Worm (Caenorhabditis elegans): Measurements from ENCODE around the gene T08H10.3.

Gene T08H10.3

ce11 chrV:4442749-4443381 lies 28.3 kb upstream of the T08H10.3 start, which contains the start of gene rft-1:
Gene rft-1, minus strand, starts transcription at chrV:4443223.
- peak; percentile 58 for TF ChIP-seq fos-1 (tag; optimal IDR thresholded peaks at IDR 0.05)
- TF ChIP-seq elt-3 (tag; optimal IDR thresholded peaks at IDR 0.05): no peak

ce11 chrV:4447637-4448036 lies 23.5 kb upstream of the T08H10.3 start:
- TF ChIP-seq snpc-4 (tag; optimal IDR thresholded peaks at IDR 0.05): no peak
- TF ChIP-seq egl-27 (tag; optimal IDR thresholded peaks at IDR 0.05): no peak
- TF ChIP-seq mbf-1 (tag; optimal IDR thresholded peaks at IDR 0.05): no peak
- no peak for TF ChIP-seq ZK546.5 (tag; optimal IDR thresholded peaks at IDR 0.05)
- no peak for TF ChIP-seq Y55F3AM.14 (GFP tag; optimal IDR thresholded peaks at IDR 0.05)
- TF ChIP-seq nhr-237 (tag; optimal IDR thresholded peaks at IDR 0.05): no peak
- TF ChIP-seq dmd-4 (tag; optimal IDR thresholded peaks at IDR 0.05): no peak

- no peak for TF ChIP-seq nhr-21 (tag; optimal IDR thresholded peaks at IDR 0.05)
- TF ChIP-seq zag-1 (tag; optimal IDR thresholded peaks at IDR 0.05): no peak
- TF ChIP-seq C34F6.9 (tag; optimal IDR thresholded peaks at IDR 0.05): peak; percentile 52
- no peak for TF ChIP-seq ama-1 (optimal IDR thresholded peaks at IDR 0.05)
- peak; percentile 49 to 81 for TF ChIP-seq lsy-2 (tag; optimal IDR thresholded peaks at IDR 0.05)
- TF ChIP-seq nhr-25 (tag; optimal IDR thresholded peaks at IDR 0.05): peak; percentile 31
- TF ChIP-seq nhr-11 (tag; optimal IDR thresholded peaks at IDR 0.05): no peak
- no peak for TF ChIP-seq lin-11 (tag; optimal IDR thresholded peaks at IDR 0.05)
- peak; percentile 53 for TF ChIP-seq fos-1 (tag; optimal IDR thresholded peaks at IDR 0.05)
- no peak for TF ChIP-seq nhr-10 (tag; optimal IDR thresholded peaks at IDR 0.05)
- no peak for TF ChIP-seq elt-3 (tag; optimal IDR thresholded peaks at IDR 0.05)
- no peak for TF ChIP-seq snpc-4 (tag; optimal IDR thresholded peaks at IDR 0.05)
- TF ChIP-seq R02D3.7 (tag; optimal IDR thresholded peaks at IDR 0.05): no peak
- TF ChIP-seq nhr-77 (tag; optimal IDR thresholded peaks at IDR 0.05): no peak
- TF ChIP-seq lin-39 (tag; optimal IDR thresholded peaks at IDR 0.05): no peak
- peak; percentile 46 for TF ChIP-seq sem-4 (tag; optimal IDR thresholded peaks at IDR 0.05)
- TF ChIP-seq blmp-1 (tag; optimal IDR thresholded peaks at IDR 0.05; ENCODE audit: insufficient read depth): no peak
- TF ChIP-seq sma-3 (GFP tag; optimal IDR thresholded peaks at IDR 0.05): peak; percentile 13
- TF ChIP-seq dmd-4 (tag; optimal IDR thresholded peaks at IDR 0.05): no peak
- no peak for TF ChIP-seq unc-39 (tag; optimal IDR thresholded peaks at IDR 0.05)
- TF ChIP-seq unc-55 (GFP tag; optimal IDR thresholded peaks at IDR 0.05): peak; percentile 80
- peak; percentile 96 for TF ChIP-seq gmeb-1 (tag; optimal IDR thresholded peaks at IDR 0.05)
- no peak for TF ChIP-seq nhr-12 (tag; optimal IDR thresholded peaks at IDR 0.05)
- TF ChIP-seq skn-1 (tag; optimal IDR thresholded peaks at IDR 0.05): no peak
- TF ChIP-seq elt-1 (tag; optimal IDR thresholded peaks at IDR 0.05): no peak
- no peak for TF ChIP-seq ceh-82 (tag; optimal IDR thresholded peaks at IDR 0.05)
- TF ChIP-seq nhr-129 (tag; optimal IDR thresholded peaks at IDR 0.05): no peak
- TF ChIP-seq Y55F3AM.14 (GFP tag; optimal IDR thresholded peaks at IDR 0.05): peak; percentile 32
- peak; percentile 11 for TF ChIP-seq mab-5 (tag; optimal IDR thresholded peaks at IDR 0.05)
- TF ChIP-seq mdl-1 (tag; optimal IDR thresholded peaks at IDR 0.05): no peak
- TF ChIP-seq ztf-4 (tag; optimal IDR thresholded peaks at IDR 0.05): no peak
- TF ChIP-seq F13H6.1 (tag; optimal IDR thresholded peaks at IDR 0.05): no peak
- TF ChIP-seq nhr-237 (tag; optimal IDR thresholded peaks at IDR 0.05): no peak
- peak; percentile 62 for TF ChIP-seq lin-13 (GFP tag; optimal IDR thresholded peaks at IDR 0.05)
- no peak for TF ChIP-seq nhr-23 (tag; optimal IDR thresholded peaks at IDR 0.05)
- peak; percentile 55 for TF ChIP-seq crh-2 (tag; optimal IDR thresholded peaks at IDR 0.05)
These were observed 20.6 kb upstream of the T08H10.3 start, which contains the start of gene rft-2 for ce11 chrV:4450523-4451089. Gene rft-2, minus strand, starts transcription at chrV:4450563.

ce11 chrV:4454634-4455033 lies 16.5 kb upstream of the T08H10.3 start, which contains the start of gene gnrr-5:
Gene gnrr-5, minus strand, starts transcription at chrV:4454734.
- TF ChIP-seq ceh-82 (tag; optimal IDR thresholded peaks at IDR 0.05): no peak
- no peak for TF ChIP-seq sma-9 (GFP tag; optimal IDR thresholded peaks at IDR 0.05)
- no peak for TF ChIP-seq sma-9 (tag; optimal IDR thresholded peaks at IDR 0.05)
- no peak for TF ChIP-seq nhr-77 (tag; optimal IDR thresholded peaks at IDR 0.05)
- no peak for TF ChIP-seq unc-55 (GFP tag; optimal IDR thresholded peaks at IDR 0.05)
